Worm (Caenorhabditis elegans) whole organism, young adult: Measurements from ENCODE around the gene E04F6.9.

Experiments
- akir-1 ChIP-seq: fragments of 200-800 bp; sonication (Bioruptor generic); optimal IDR thresholded peaks from 2 replicates; lab custom pipeline; 2018; ENCODE audit warnings: mild to moderate bottlenecking, missing genetic modification characterization, moderate library complexity, missing compliant biosample characterization
- gei-17 ChIP-seq: fragments of 200-800 bp; sonication (Bioruptor generic); optimal IDR thresholded peaks from 2 replicates; lab custom pipeline; 2018; ENCODE audit warnings: mild to moderate bottlenecking, missing genetic modification characterization, missing compliant biosample characterization
- lsl-1 ChIP-seq: fragments of 200-800 bp; sonication (Bioruptor generic); optimal IDR thresholded peaks from 2 replicates; lab custom pipeline; 2018; ENCODE audit warnings: mild to moderate bottlenecking, missing genetic modification characterization, moderate library complexity, missing compliant biosample characterization
- pbrm-1 ChIP-seq: fragments of 200-800 bp; sonication (Bioruptor generic); IDR thresholded peaks from 2 replicates; pipeline ENCODE4 v1.3.6; 2022; ENCODE audit warnings: missing genetic modification reagents, missing genetic modification characterization, missing compliant biosample characterization
- repo-1 ChIP-seq: sonication (generic microtip); optimal IDR thresholded peaks from 2 replicates; lab custom pipeline; 2017; ENCODE audit warnings: mild to moderate bottlenecking, missing genetic modification characterization, missing compliant biosample characterization

ce11 chrII:7197434-7197833, 14.5 kb downstream of the E04F6.9 start:
- TF ChIP-seq gei-17 (GFP tag; lab: Kevin White, UChicago) (no peak), akir-1 (GFP tag; lab: Kevin White, UChicago) (no peak), repo-1 (tag; lab: Kevin White, UChicago) (no peak), pbrm-1 (0 out of 2 replicates have a peak, but pooled peaks have one; percentile 28), lsl-1 (GFP tag; lab: Kevin White, UChicago) (no peak)
